Fruit fly (Drosophila melanogaster): ENCODE measurements around the gene Eip74EF.

The Eip74EF gene

DNA sequence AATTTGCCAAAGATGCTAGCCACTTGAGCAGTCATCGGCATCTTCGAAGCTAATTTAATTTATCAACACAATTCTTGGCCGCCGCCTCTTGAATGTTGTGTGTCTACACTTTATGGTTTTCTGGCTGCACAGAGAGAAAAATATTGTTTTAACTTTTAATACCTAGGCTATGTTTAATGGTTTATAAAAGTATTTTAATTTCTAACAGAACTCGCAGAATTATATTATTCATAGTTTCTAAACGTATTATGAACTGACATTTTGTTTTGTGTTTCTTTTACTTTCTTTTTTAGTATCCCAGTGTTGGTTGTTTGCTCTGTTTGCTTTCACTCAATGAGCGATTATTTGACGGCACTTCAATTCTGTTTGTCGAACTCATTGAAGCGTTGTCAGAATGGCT lies 86.9 kb downstream of the Eip74EF start (continued):
- no peak for TF ChIP-seq Ravus (GFP tag; IDR thresholded peaks at IDR 0.05)
- TF ChIP-seq trem (tag; optimal IDR thresholded peaks at IDR 0.05), result peak; percentile 40
- TF ChIP-seq CG12155 (GFP tag; optimal IDR thresholded peaks at IDR 0.05), result no peak
- 0 out of 2 replicates have a peak, but pooled peaks have one; percentile 20 for TF ChIP-seq CG31441 (GFP tag; IDR thresholded peaks at IDR 0.05)
- TF ChIP-seq mld (GFP tag; IDR thresholded peaks at IDR 0.05; ENCODE audit: partially characterized antibody), result no peak
- TF ChIP-seq oc (tag; optimal IDR thresholded peaks at IDR 0.05), result no peak
- TF ChIP-seq sna (GFP tag; IDR thresholded peaks at IDR 0.05; ENCODE audit: partially characterized antibody), result no peak
- TF ChIP-seq esg (GFP tag; conservative IDR thresholded peaks at IDR 0.05), result peak; percentile 25; the same call in 1 of the 2 replicates
- no peak for TF ChIP-seq CG4360 (GFP tag; IDR thresholded peaks at IDR 0.05)
- TF ChIP-seq MESR4 (GFP tag; optimal IDR thresholded peaks at IDR 0.05), result no peak
- no peak for TF ChIP-seq CG1603 (tag; optimal IDR thresholded peaks at IDR 0.05)
- TF ChIP-seq maf-S (GFP tag; optimal IDR thresholded peaks at IDR 0.05), result peak; percentile 18
- peak; percentile 77 for TF ChIP-seq gem (tag; optimal IDR thresholded peaks at IDR 0.05)
- TF ChIP-seq CG10543 (GFP tag; optimal IDR thresholded peaks at IDR 0.05), result no peak
- TF ChIP-seq CG8359 (GFP tag; optimal IDR thresholded peaks at IDR 0.05; ENCODE audit: borderline replicate concordance), result no peak
- no peak for TF ChIP-seq CG4730 (GFP tag; IDR thresholded peaks at IDR 0.05)
- TF ChIP-seq chm (GFP tag; IDR thresholded peaks at IDR 0.05), result peak; percentile 47; the same call in 1 of the 2 replicates
- TF ChIP-seq CG11696 (GFP tag; IDR thresholded peaks at IDR 0.05), result no peak
- no peak for TF ChIP-seq usp (GFP tag; optimal IDR thresholded peaks at IDR 0.05)
- TF ChIP-seq tup (GFP tag; optimal IDR thresholded peaks at IDR 0.05), result no peak
- no peak for TF ChIP-seq zf30C (GFP tag; optimal IDR thresholded peaks at IDR 0.05)
- peak; percentile 78 for TF ChIP-seq Med (GFP tag)
- no peak for TF ChIP-seq wdn (GFP tag; IDR thresholded peaks at IDR 0.05)
- TF ChIP-seq CG6683 (GFP tag; optimal IDR thresholded peaks at IDR 0.05), result no peak
- TF ChIP-seq CG4424 (GFP tag; optimal IDR thresholded peaks at IDR 0.05), result peak; percentile 24
- TF ChIP-seq Hr51 (GFP tag; optimal IDR thresholded peaks at IDR 0.05), result peak in 1 of 2 experiments; percentile 32
- TF ChIP-seq dan (GFP tag; IDR thresholded peaks at IDR 0.05), result no peak
- peak; percentile 31 for TF ChIP-seq D19A (tag; optimal IDR thresholded peaks at IDR 0.05)
- TF ChIP-seq CG17359 (tag; optimal IDR thresholded peaks at IDR 0.05), result peak; percentile 59
- peak; percentile 49 for TF ChIP-seq nmo (GFP tag; optimal IDR thresholded peaks at IDR 0.05)
- peak; percentile 4 for TF ChIP-seq Fer3 (tag; optimal IDR thresholded peaks at IDR 0.05)
- peak; percentile 3 for TF ChIP-seq CG18599 (GFP tag; optimal IDR thresholded peaks at IDR 0.05)
- no peak for TF ChIP-seq CG12219 (GFP tag; optimal IDR thresholded peaks at IDR 0.05)
- peak; percentile 21 for TF ChIP-seq CG2202 (tag; optimal IDR thresholded peaks at IDR 0.05)
- TF ChIP-seq yki (optimal IDR thresholded peaks at IDR 0.05), result no peak
- TF ChIP-seq Nf-YC (tag; optimal IDR thresholded peaks at IDR 0.05), result no peak
- no peak; the same call in 1 of the 2 replicates for TF ChIP-seq E2f2 (GFP tag; IDR thresholded peaks at IDR 0.05)
- TF ChIP-seq H15 (GFP tag; IDR thresholded peaks at IDR 0.05), result no peak
- no peak for TF ChIP-seq schlank (tag; optimal IDR thresholded peaks at IDR 0.05)
- no peak for TF ChIP-seq Neu2 (GFP tag; optimal IDR thresholded peaks at IDR 0.05; ENCODE audit: borderline replicate concordance)
- peak; percentile 38 for TF ChIP-seq az2 (GFP tag; optimal IDR thresholded peaks at IDR 0.05)
- peak; percentile 37 for TF ChIP-seq CG7839 (tag; optimal IDR thresholded peaks at IDR 0.05)
- no peak for TF ChIP-seq twi (tag; optimal IDR thresholded peaks at IDR 0.05)
- no peak for TF ChIP-seq CG14667 (GFP tag; IDR thresholded peaks at IDR 0.05)
- no peak for TF ChIP-seq sc (optimal IDR thresholded peaks at IDR 0.05)
- TF ChIP-seq sc (GFP tag; optimal IDR thresholded peaks at IDR 0.05), result no peak
- no peak for TF ChIP-seq tgo (GFP tag; IDR thresholded peaks at IDR 0.05)
- TF ChIP-seq ewg (GFP tag; optimal IDR thresholded peaks at IDR 0.05), result peak; percentile 7
- no peak for TF ChIP-seq gro (GFP tag; optimal IDR thresholded peaks at IDR 0.05)
- TF ChIP-seq cad (GFP tag; optimal IDR thresholded peaks at IDR 0.05), result no peak
- no peak for TF ChIP-seq CG11560 (tag; IDR thresholded peaks at IDR 0.05)
